Worm (Caenorhabditis elegans): ENCODE data around the gene div-1.

DNA sequence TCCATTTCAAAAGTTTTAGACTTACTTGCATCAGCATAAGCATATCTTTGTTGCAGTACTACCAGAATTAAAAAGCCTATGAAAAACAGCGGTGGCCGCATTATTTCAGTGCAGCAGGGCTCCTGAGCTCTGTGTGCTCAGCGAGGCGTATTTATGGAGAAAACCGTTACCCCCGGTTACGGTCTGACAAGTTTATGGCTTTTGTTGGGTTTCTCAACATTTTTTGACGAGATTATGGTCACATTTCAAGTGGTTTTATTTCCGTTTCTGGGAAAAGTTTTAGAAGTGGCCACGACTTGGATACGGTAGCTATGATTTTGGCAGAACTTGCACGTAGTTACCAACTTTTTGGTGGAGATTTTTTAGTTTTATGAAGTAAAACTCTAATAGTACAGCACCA, 14.4 kb downstream of the div-1 start, which contains the start of gene paml-1:
- TF ChIP-seq flt-1 (GFP tag; IDR thresholded peaks at IDR 0.05) (no peak), ref-1 (GFP tag; conservative IDR thresholded peaks at IDR 0.05) (no peak), klf-2 (GFP tag; conservative IDR thresholded peaks at IDR 0.05) (no peak), T22C8.4 (GFP tag; IDR thresholded peaks at IDR 0.05) (no peak), ztf-29 (GFP tag; IDR thresholded peaks at IDR 0.05) (no peak)

All from whole organism, midembryonic.